Fruit fly (Drosophila melanogaster): ENCODE measurements around the gene Vml.
A peak's percentile ranks its signal among the peaks of the same experiment; 100 is the strongest.

Gene Vml

dm6 chrX:2283470-2283869 is 7.8 kb downstream of the Vml start (continued):
- TF ChIP-seq CG8119 (GFP tag; IDR thresholded peaks at IDR 0.05), result peak; percentile 54; the same call in 1 of the 3 replicates
- TF ChIP-seq salr (GFP tag; optimal IDR thresholded peaks at IDR 0.05), result no peak
- TF ChIP-seq Lpt (GFP tag; optimal IDR thresholded peaks at IDR 0.05), result peak; percentile 29
- no peak for TF ChIP-seq Eip75B (GFP tag; optimal IDR thresholded peaks at IDR 0.05)
- TF ChIP-seq CG15336 (GFP tag; IDR thresholded peaks at IDR 0.05), result no peak
- TF ChIP-seq cyc (GFP tag; optimal IDR thresholded peaks at IDR 0.05), result no peak
- no peak for TF ChIP-seq Hr38 (GFP tag; optimal IDR thresholded peaks at IDR 0.05)
- no peak for TF ChIP-seq vri (GFP tag; optimal IDR thresholded peaks at IDR 0.05)
- no peak for TF ChIP-seq Eip93F (GFP tag; optimal IDR thresholded peaks at IDR 0.05)
- peak; percentile 17 for TF ChIP-seq CG6792 (GFP tag; optimal IDR thresholded peaks at IDR 0.05)
- no peak for TF ChIP-seq CG3032 (tag; optimal IDR thresholded peaks at IDR 0.05)

dm6 chrX:2286255-2286654 is 10.6 kb downstream of the Vml start:
- TF ChIP-seq ss (GFP tag; optimal IDR thresholded peaks at IDR 0.05), result no peak
- TF ChIP-seq CG16779 (tag; optimal IDR thresholded peaks at IDR 0.05), result no peak
- peak; percentile 19 for TF ChIP-seq vri (GFP tag; optimal IDR thresholded peaks at IDR 0.05)
- TF ChIP-seq fkh (GFP tag; optimal IDR thresholded peaks at IDR 0.05), result peak; percentile 38
- peak; percentile 52 for TF ChIP-seq Eip78C (GFP tag)
- no peak for TF ChIP-seq net (GFP tag; optimal IDR thresholded peaks at IDR 0.05)

- TF ChIP-seq CG3032 (tag; optimal IDR thresholded peaks at IDR 0.05), result no peak
- TF ChIP-seq esn (GFP tag; optimal IDR thresholded peaks at IDR 0.05), result no peak
- TF ChIP-seq OdsH (GFP tag; optimal IDR thresholded peaks at IDR 0.05), result no peak
- peak; percentile 31; the same call in 1 of the 2 replicates for TF ChIP-seq CG15336 (GFP tag; IDR thresholded peaks at IDR 0.05)
- TF ChIP-seq CG6276 (GFP tag; optimal IDR thresholded peaks at IDR 0.05), result peak; percentile 18
- 0 out of 3 replicates have a peak, but pooled peaks have one; percentile 42 for TF ChIP-seq CG8119 (GFP tag; IDR thresholded peaks at IDR 0.05)
- TF ChIP-seq Eip93F (GFP tag; optimal IDR thresholded peaks at IDR 0.05), result no peak
- peak; percentile 52; the same call in 2 of the 3 replicates for TF ChIP-seq eg (GFP tag; IDR thresholded peaks at IDR 0.05)
- no peak for TF ChIP-seq Hr38 (GFP tag; optimal IDR thresholded peaks at IDR 0.05)
- peak in 1 of 2 experiments; percentile 8 for TF ChIP-seq ss (GFP tag; optimal IDR thresholded peaks at IDR 0.05)
- TF ChIP-seq CG6163 (GFP tag; IDR thresholded peaks at IDR 0.05), result peak; percentile 48; the same call in 2 of the 3 replicates
- TF ChIP-seq CG11762 (GFP tag; optimal IDR thresholded peaks at IDR 0.05; ENCODE audit: insufficient read depth), result no peak
- no peak for TF ChIP-seq Met (GFP tag; optimal IDR thresholded peaks at IDR 0.05)
Observed at dm6 chrX:2286985-2287384, 11.4 kb downstream of the Vml start.

dm6 chrX:2288327-2288726 is 12.7 kb downstream of the Vml start:
- peak; percentile 33 for TF ChIP-seq Sox14 (GFP tag; optimal IDR thresholded peaks at IDR 0.05)
- TF ChIP-seq Smox (GFP tag; optimal IDR thresholded peaks at IDR 0.05), result no peak
- peak; percentile 9 for TF ChIP-seq Blimp-1 (GFP tag; optimal IDR thresholded peaks at IDR 0.05)
- TF ChIP-seq CG6163 (GFP tag; IDR thresholded peaks at IDR 0.05), result peak; percentile 64; the same call in 2 of the 3 replicates
- no peak for TF ChIP-seq acj6 (GFP tag; optimal IDR thresholded peaks at IDR 0.05)
- no peak for TF ChIP-seq CG6276 (GFP tag; optimal IDR thresholded peaks at IDR 0.05)
- 0 out of 2 replicates have a peak, but pooled peaks have one; percentile 8 for TF ChIP-seq CG15336 (GFP tag; IDR thresholded peaks at IDR 0.05)
- TF ChIP-seq CG11762 (GFP tag; optimal IDR thresholded peaks at IDR 0.05; ENCODE audit: insufficient read depth), result no peak
- TF ChIP-seq CG6854 (GFP tag; optimal IDR thresholded peaks at IDR 0.05), result peak; percentile 47
- no peak for TF ChIP-seq svp (GFP tag)
- peak; percentile 33 for TF ChIP-seq dsx (GFP tag; optimal IDR thresholded peaks at IDR 0.05; ENCODE audit: poor library complexity, severe bottlenecking)
- TF ChIP-seq fkh (GFP tag; optimal IDR thresholded peaks at IDR 0.05), result peak; percentile 35
- TF ChIP-seq Eip93F (GFP tag; optimal IDR thresholded peaks at IDR 0.05), result peak; percentile 16
- TF ChIP-seq fd85E (GFP tag; optimal IDR thresholded peaks at IDR 0.05), result no peak
- TF ChIP-seq fd59A (GFP tag; optimal IDR thresholded peaks at IDR 0.05), result no peak
- TF ChIP-seq eg (GFP tag; IDR thresholded peaks at IDR 0.05), result peak; percentile 50; the same call in 1 of the 3 replicates
- TF ChIP-seq Sox102F (GFP tag; optimal IDR thresholded peaks at IDR 0.05), result peak; percentile 16

Measured in whole organism, prepupa.